Fruit fly (Drosophila melanogaster): ENCODE results near the gene CG42813.

The CG42813 gene

dm6 chr3R:27244742-27245400, 16.5 kb upstream of the CG42813 start, which contains the start of gene CG18766 (continued):
- TF ChIP-seq CG13287 (GFP tag; IDR thresholded peaks at IDR 0.05; ENCODE audit: partially characterized antibody) (peak; percentile 47; the same call in 1 of the 2 replicates), dimm (GFP tag; IDR thresholded peaks at IDR 0.05) (no peak), trem (tag; optimal IDR thresholded peaks at IDR 0.05) (peak; percentile 47), CG9876 (GFP tag; optimal IDR thresholded peaks at IDR 0.05) (peak; percentile 3), Oaz (GFP tag; IDR thresholded peaks at IDR 0.05) (no peak), CG11398 (GFP tag; optimal IDR thresholded peaks at IDR 0.05) (no peak), bab2 (GFP tag; optimal IDR thresholded peaks at IDR 0.05) (no peak), CG17912 (GFP tag; optimal IDR thresholded peaks at IDR 0.05) (no peak), cg (GFP tag; optimal IDR thresholded peaks at IDR 0.05) (peak; percentile 84), MTF-1 (GFP tag; optimal IDR thresholded peaks at IDR 0.05; ENCODE audit: borderline replicate concordance) (no peak), CG32767 (GFP tag; IDR thresholded peaks at IDR 0.05) (peak; percentile 51), nerfin-1 (tag; optimal IDR thresholded peaks at IDR 0.05) (no peak), tup (GFP tag; optimal IDR thresholded peaks at IDR 0.05) (no peak), gt (GFP tag; IDR thresholded peaks at IDR 0.05) (no peak), CG10543 (GFP tag; optimal IDR thresholded peaks at IDR 0.05) (peak; percentile 55), ara (GFP tag; IDR thresholded peaks at IDR 0.05) (no peak), CG10321 (GFP tag; IDR thresholded peaks at IDR 0.05) (peak; percentile 98), CG14441 (GFP tag; IDR thresholded peaks at IDR 0.05) (no peak), chinmo (GFP tag; IDR thresholded peaks at IDR 0.05; ENCODE audit: partially characterized antibody) (peak; percentile 60; the same call in 1 of the 4 replicates), CG17829 (tag; optimal IDR thresholded peaks at IDR 0.05) (no peak), CG18764 (GFP tag; optimal IDR thresholded peaks at IDR 0.05) (no peak), Aef1 (GFP tag; IDR thresholded peaks at IDR 0.05) (0 out of 3 replicates have a peak, but pooled peaks have one; percentile 21), kah (GFP tag; optimal IDR thresholded peaks at IDR 0.05) (peak; percentile 42), CG2120 (GFP tag; optimal IDR thresholded peaks at IDR 0.05) (peak; percentile 37), hkb (optimal IDR thresholded peaks at IDR 0.05) (peak; percentile 55), hkb (GFP tag; IDR thresholded peaks at IDR 0.05) (no peak), sc (optimal IDR thresholded peaks at IDR 0.05) (no peak), sc (GFP tag; optimal IDR thresholded peaks at IDR 0.05) (no peak), sug (tag; optimal IDR thresholded peaks at IDR 0.05) (peak; percentile 99), Lhr (GFP tag; optimal IDR thresholded peaks at IDR 0.05) (peak; percentile 38), ind (GFP tag; optimal IDR thresholded peaks at IDR 0.05) (peak; percentile 26), wor (GFP tag; IDR thresholded peaks at IDR 0.05) (no peak), so (GFP tag; IDR thresholded peaks at IDR 0.05) (no peak), CG4404 (GFP tag; IDR thresholded peaks at IDR 0.05) (no peak; the same call in 1 of the 2 replicates), PHDP (tag; optimal IDR thresholded peaks at IDR 0.05) (no peak), Meics (GFP tag; optimal IDR thresholded peaks at IDR 0.05) (no peak), CG7786 (GFP tag; optimal IDR thresholded peaks at IDR 0.05) (no peak), fru (optimal IDR thresholded peaks at IDR 0.05) (no peak), dm (GFP tag; optimal IDR thresholded peaks at IDR 0.05) (peak; percentile 73), CG17568 (GFP tag; optimal IDR thresholded peaks at IDR 0.05) (no peak), jigr1 (GFP tag; IDR thresholded peaks at IDR 0.05) (no peak), HLH54F (GFP tag; optimal IDR thresholded peaks at IDR 0.05) (no peak), CG7839 (tag; optimal IDR thresholded peaks at IDR 0.05) (no peak), slp2 (GFP tag; optimal IDR thresholded peaks at IDR 0.05) (no peak), CG42726 (GFP tag; IDR thresholded peaks at IDR 0.05; ENCODE audit: partially characterized antibody) (peak; percentile 71; the same call in 1 of the 2 replicates), CG32772 (GFP tag; IDR thresholded peaks at IDR 0.05) (no peak), sqz (GFP tag; optimal IDR thresholded peaks at IDR 0.05) (no peak), Blimp-1 (GFP tag; optimal IDR thresholded peaks at IDR 0.05) (no peak), CG2116 (GFP tag; optimal IDR thresholded peaks at IDR 0.05) (peak; percentile 39), wek (GFP tag; optimal IDR thresholded peaks at IDR 0.05) (no peak), dpn (GFP tag; optimal IDR thresholded peaks at IDR 0.05) (peak in 1 of 2 experiments; percentile 10)
